Fruit fly (Drosophila melanogaster) Kc167 (cell line): ENCODE measurements around the gene Hsp70Bb.
"Not testable (repeated sequence)": the region's sequence is repeated elsewhere in the genome, so short reads cannot be mapped to it uniquely, and the experiment has no call there.

Experiments
- Sin3A ChIP-seq: fragments of >200 bp; optimal IDR thresholded peaks from 2 replicates; lab custom pipeline; 2018; ENCODE audit warnings: missing external identifiers
- insv ChIP-seq: fragments of >200 bp; optimal IDR thresholded peaks from 3 replicates; lab custom pipeline; 2018; ENCODE audit warnings: missing external identifiers
- ttk ChIP-seq: sonication (Bioruptor generic); optimal IDR thresholded peaks from 2 replicates; lab custom pipeline; 2017; ENCODE audit warnings: missing external identifiers

DNA sequence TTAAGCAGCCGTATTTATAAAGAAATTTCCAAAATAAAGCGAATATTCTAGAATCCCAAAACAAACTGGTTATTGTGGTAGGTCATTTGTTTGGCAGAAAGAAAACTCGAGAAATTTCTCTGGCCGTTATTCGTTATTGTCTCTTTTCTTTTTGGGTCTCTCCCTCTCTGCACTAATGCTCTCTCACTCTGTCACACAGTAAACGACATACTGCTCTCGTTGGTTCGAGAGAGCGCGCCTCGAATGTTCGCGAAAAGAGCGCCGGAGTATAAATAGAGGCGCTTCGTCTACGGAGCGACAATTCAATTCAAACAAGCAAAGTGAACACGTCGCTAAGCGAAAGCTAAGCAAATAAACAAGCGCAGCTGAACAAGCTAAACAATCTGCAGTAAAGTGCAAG, 3.4 kb upstream of the Hsp70Bb start, which contains the start of gene Hsp70Bbb:
- TF ChIP-seq ttk, Sin3A, insv (lab: Kevin White, UChicago): not testable (repeated sequence)
